Fruit fly (Drosophila melanogaster) whole organism, embryonic: ENCODE data around the gene CG17270.

ENCODE experiments used
- CG10462 ChIP-seq: fragments of 200-800 bp; sonication (Bioruptor generic); optimal IDR thresholded peaks from 2 replicates; lab custom pipeline; 2016; ENCODE audit warnings: missing biosample characterization, missing genetic modification characterization
- CG14965 ChIP-seq: fragments of 200-800 bp; sonication (Bioruptor generic); optimal IDR thresholded peaks from 2 replicates; lab custom pipeline; 2016; ENCODE audit warnings: missing biosample characterization, missing genetic modification characterization, borderline replicate concordance
- CG15696 ChIP-seq: fragments of 200-800 bp; sonication (Bioruptor generic); optimal IDR thresholded peaks from 2 replicates; lab custom pipeline; 2019; ENCODE audit warnings: missing biosample characterization, mild to moderate bottlenecking, missing genetic modification characterization, moderate library complexity
- CG16815 ChIP-seq: fragments of 200-800 bp; sonication (Bioruptor generic); optimal IDR thresholded peaks from 3 replicates; lab custom pipeline; 2017; ENCODE audit warnings: missing biosample characterization, mild to moderate bottlenecking, missing genetic modification characterization
- CG17361 ChIP-seq: fragments of 200-800 bp; sonication (Bioruptor generic); IDR thresholded peaks from 3 replicates; pipeline ENCODE4 v1.3.6; 2022; ENCODE audit warnings: missing biosample characterization, missing genetic modification characterization
- CG18011 ChIP-seq: fragments of 200-800 bp; sonication (Bioruptor generic); optimal IDR thresholded peaks from 2 replicates; lab custom pipeline; 2017; ENCODE audit warnings: missing biosample characterization, missing genetic modification characterization, mild to moderate bottlenecking, moderate library complexity, missing genotype
- CG1832 ChIP-seq: fragments of 200-800 bp; sonication (Bioruptor generic); optimal IDR thresholded peaks from 2 replicates; lab custom pipeline; 2017; ENCODE audit warnings: missing biosample characterization, mild to moderate bottlenecking, missing genetic modification characterization, inconsistent platforms
- CG2202 ChIP-seq: fragments of 200-800 bp; sonication (Bioruptor generic); optimal IDR thresholded peaks from 2 replicates; lab custom pipeline; 2018; ENCODE audit warnings: missing biosample characterization, mild to moderate bottlenecking, missing genetic modification characterization
- CG2678 ChIP-seq: fragments of 200-800 bp; sonication (Bioruptor generic); optimal IDR thresholded peaks from 3 replicates; lab custom pipeline; 2019; ENCODE audit warnings: missing biosample characterization, mild to moderate bottlenecking, missing genetic modification characterization, moderate library complexity
- CG30020 ChIP-seq: fragments of 200-800 bp; optimal IDR thresholded peaks from 2 replicates; lab custom pipeline; 2019; ENCODE audit warnings: missing biosample characterization, mild to moderate bottlenecking, missing genetic modification characterization, moderate library complexity
- CG3065 ChIP-seq: fragments of 200-800 bp; sonication (Bioruptor generic); optimal IDR thresholded peaks from 2 replicates; lab custom pipeline; 2016; ENCODE audit warnings: missing biosample characterization, missing genetic modification characterization
- CG3163 ChIP-seq: fragments of 200-800 bp; sonication (Bioruptor generic); optimal IDR thresholded peaks from 3 replicates; lab custom pipeline; 2016; ENCODE audit warnings: missing biosample characterization, missing genetic modification characterization
- CG32532 ChIP-seq: fragments of 200-800 bp; sonication (Bioruptor generic); IDR thresholded peaks from 2 replicates; pipeline ENCODE4 v1.3.6; 2022; ENCODE audit warnings: missing biosample characterization, missing genetic modification characterization
- CG33213 ChIP-seq: fragments of 200-800 bp; sonication (Bioruptor generic); optimal IDR thresholded peaks from 3 replicates; lab custom pipeline; 2016; ENCODE audit warnings: missing biosample characterization, missing genetic modification characterization
- CG34224 ChIP-seq: fragments of 200-800 bp; sonication (Bioruptor generic); IDR thresholded peaks from 3 replicates; pipeline ENCODE4 v1.3.6; 2022; ENCODE audit warnings: missing biosample characterization, missing genetic modification characterization; ENCODE audit not compliant: partially characterized antibody
- CG4282 ChIP-seq: fragments of 200-800 bp; sonication (Bioruptor generic); optimal IDR thresholded peaks from 2 replicates; lab custom pipeline; 2016; ENCODE audit warnings: missing biosample characterization, missing genetic modification characterization
- CG5953 ChIP-seq: fragments of 200-800 bp; sonication (Bioruptor generic); IDR thresholded peaks from 2 replicates; pipeline ENCODE4 v1.3.6; 2022; ENCODE audit warnings: missing biosample characterization, missing genetic modification characterization
- CG6654 ChIP-seq: fragments of 200-800 bp; sonication (Bioruptor generic); optimal IDR thresholded peaks from 2 replicates; lab custom pipeline; 2017; ENCODE audit warnings: missing biosample characterization, mild to moderate bottlenecking, missing genetic modification characterization
- CG7556 ChIP-seq: fragments of 200-800 bp; sonication (Bioruptor generic); optimal IDR thresholded peaks from 2 replicates; lab custom pipeline; 2017; ENCODE audit warnings: missing biosample characterization, mild to moderate bottlenecking, missing genetic modification characterization
- CG8359 ChIP-seq: fragments of 200-800 bp; sonication (Bioruptor generic); optimal IDR thresholded peaks from 2 replicates; lab custom pipeline; 2017; ENCODE audit warnings: missing biosample characterization, mild to moderate bottlenecking, missing genetic modification characterization, borderline replicate concordance
- CG9437 ChIP-seq: fragments of 200-800 bp; sonication (Bioruptor generic); optimal IDR thresholded peaks from 2 replicates; lab custom pipeline; 2018; ENCODE audit warnings: missing biosample characterization, mild to moderate bottlenecking, missing genetic modification characterization
- D ChIP-seq, 2 experiments: fragments of 200-800 bp in 1 of 2; fragments of >200 bp in 1 of 2; sonication (Bioruptor generic) in 1 of 2; optimal IDR thresholded peaks; 2 replicates in 1 of 2; 3 replicates in 1 of 2; lab custom pipeline; 2017; ENCODE audit warnings: mild to moderate bottlenecking in 1 of 2, missing biosample characterization in 1 of 2, missing genetic modification characterization in 1 of 2, missing genetic modification reagents in 1 of 2
- Dek ChIP-seq: fragments of 200-800 bp; sonication (Bioruptor generic); optimal IDR thresholded peaks from 3 replicates; lab custom pipeline; 2019; ENCODE audit warnings: missing biosample characterization, mild to moderate bottlenecking, missing genetic modification characterization, moderate library complexity
- Dip2 ChIP-seq: fragments of 200-800 bp; sonication (Bioruptor generic); IDR thresholded peaks from 2 replicates; pipeline ENCODE4 v1.3.6; 2022; ENCODE audit warnings: missing biosample characterization, missing genetic modification characterization
- Dref ChIP-seq: fragments of 200-800 bp; sonication (Bioruptor generic); IDR thresholded peaks from 2 replicates; pipeline ENCODE4 v1.3.6; 2022; ENCODE audit warnings: missing biosample characterization, missing genetic modification characterization
- ERR ChIP-seq: fragments of 200-800 bp; sonication (Bioruptor generic); optimal IDR thresholded peaks from 2 replicates; lab custom pipeline; 2016; ENCODE audit warnings: missing biosample characterization, missing genetic modification characterization
- Hey ChIP-seq: fragments of 200-800 bp; sonication (Bioruptor generic); optimal IDR thresholded peaks from 3 replicates; lab custom pipeline; 2018; ENCODE audit warnings: missing biosample characterization, mild to moderate bottlenecking, missing genetic modification characterization
- HmgZ ChIP-seq: fragments of 200-800 bp; sonication (Bioruptor generic); optimal IDR thresholded peaks from 2 replicates; lab custom pipeline; 2018; ENCODE audit warnings: missing biosample characterization, mild to moderate bottlenecking, missing genetic modification characterization
- Kr ChIP-seq: fragments of 200-800 bp; sonication (Bioruptor generic); optimal IDR thresholded peaks from 2 replicates; lab custom pipeline; 2017; ENCODE audit warnings: missing biosample characterization, mild to moderate bottlenecking, missing genetic modification characterization
- Lhr ChIP-seq: fragments of 200-800 bp; sonication (Bioruptor generic); optimal IDR thresholded peaks from 3 replicates; lab custom pipeline; 2017; ENCODE audit warnings: mild to moderate bottlenecking, missing biosample characterization, missing genetic modification reagents, missing genetic modification characterization
- Lim3 ChIP-seq: fragments of 200-800 bp; sonication (Bioruptor generic); IDR thresholded peaks from 2 replicates; pipeline ENCODE4 v1.3.6; 2022; ENCODE audit warnings: missing biosample characterization, missing genetic modification characterization
- Med ChIP-seq: fragments of 200-800 bp; sonication (Bioruptor generic); peaks from one replicate; lab custom pipeline; 2016; ENCODE audit warnings: missing biosample characterization, missing genetic modification characterization, mild to moderate bottlenecking, inconsistent platforms, moderate library complexity
- Oli ChIP-seq: fragments of 200-800 bp; sonication (Bioruptor generic); optimal IDR thresholded peaks from 2 replicates; lab custom pipeline; 2018; ENCODE audit warnings: missing biosample characterization, mild to moderate bottlenecking, missing genetic modification characterization, moderate library complexity
- Six4 ChIP-seq: fragments of 200-800 bp; sonication (Bioruptor generic); optimal IDR thresholded peaks from 2 replicates; lab custom pipeline; 2016; ENCODE audit warnings: missing biosample characterization, missing genetic modification characterization
- Sry-δ ChIP-seq: fragments of 200-800 bp; sonication (Bioruptor generic); optimal IDR thresholded peaks from 2 replicates; lab custom pipeline; 2016; ENCODE audit warnings: missing biosample characterization, missing genetic modification characterization
- TFAM ChIP-seq: fragments of 200-800 bp; sonication (Bioruptor generic); optimal IDR thresholded peaks from 2 replicates; lab custom pipeline; 2017; ENCODE audit warnings: missing biosample characterization, missing genetic modification characterization, inconsistent platforms
- al ChIP-seq: fragments of 200-800 bp; sonication (Bioruptor generic); IDR thresholded peaks from 2 replicates; pipeline ENCODE4 v1.3.6; 2022; ENCODE audit warnings: missing biosample characterization, missing genetic modification characterization
- bsh ChIP-seq, 2 experiments: fragments of 200-800 bp; sonication (Bioruptor generic); optimal IDR thresholded peaks; 2 replicates each; lab custom pipeline; 2017 to 2018; ENCODE audit warnings: mild to moderate bottlenecking in 2 of 2, missing biosample characterization in 2 of 2, missing genetic modification characterization in 2 of 2, moderate library complexity in 1 of 2
- chif ChIP-seq, 2 experiments: fragments of 200-800 bp; sonication (Bioruptor generic); optimal IDR thresholded peaks; 3 replicates each; lab custom pipeline; 2016; ENCODE audit warnings: missing biosample characterization in 2 of 2, missing genetic modification characterization in 2 of 2
- dpn ChIP-seq, 2 experiments: fragments of 200-800 bp; sonication (Bioruptor generic); optimal IDR thresholded peaks; 3 replicates each; lab custom pipeline; 2016; ENCODE audit warnings: missing biosample characterization in 2 of 2, missing genetic modification characterization in 2 of 2
- exex ChIP-seq: fragments of 200-800 bp; sonication (Bioruptor generic); optimal IDR thresholded peaks from 4 replicates; lab custom pipeline; 2018; ENCODE audit warnings: missing biosample characterization, mild to moderate bottlenecking, missing genetic modification characterization, moderate library complexity
- fu2 ChIP-seq: fragments of 200-800 bp; sonication (Bioruptor generic); optimal IDR thresholded peaks from 2 replicates; lab custom pipeline; 2016; ENCODE audit warnings: missing biosample characterization, missing genetic modification characterization
- hkb ChIP-seq, 2 experiments: fragments of 200-800 bp in 1 of 2; fragments of >200 bp in 1 of 2; sonication (Bioruptor generic) in 1 of 2; IDR thresholded peaks in 1 of 2; optimal IDR thresholded peaks in 1 of 2; 2 replicates each; pipeline versions ENCODE4 v1.3.6 to Lab custom; 2017 to 2022; ENCODE audit warnings: missing biosample characterization in 1 of 2, missing genetic modification characterization in 1 of 2
- lov ChIP-seq, 2 experiments: fragments of 200-800 bp in 1 of 2; fragments of >200 bp in 1 of 2; sonication (Bioruptor generic) in 1 of 2; IDR thresholded peaks in 1 of 2; optimal IDR thresholded peaks in 1 of 2; 2 replicates in 1 of 2; 3 replicates in 1 of 2; pipeline versions ENCODE4 v1.3.6 to Lab custom; 2017 to 2022; ENCODE audit warnings: missing biosample characterization in 1 of 2, missing genetic modification characterization in 1 of 2
- mam ChIP-seq: fragments of 200-800 bp; sonication (Bioruptor generic); optimal IDR thresholded peaks from 3 replicates; lab custom pipeline; 2016; ENCODE audit warnings: missing biosample characterization, missing genetic modification characterization
- pho ChIP-seq: fragments of 200-800 bp; sonication (Bioruptor generic); optimal IDR thresholded peaks from 2 replicates; lab custom pipeline; 2016; ENCODE audit warnings: missing biosample characterization, missing genetic modification characterization
- slp2 ChIP-seq: fragments of 200-800 bp; sonication (Bioruptor generic); optimal IDR thresholded peaks from 2 replicates; lab custom pipeline; 2016; ENCODE audit warnings: missing biosample characterization, missing genetic modification characterization
- tgo ChIP-seq: fragments of 200-800 bp; sonication (Bioruptor generic); IDR thresholded peaks from 3 replicates; pipeline ENCODE4 v1.3.6; 2022; ENCODE audit warnings: missing biosample characterization, missing genetic modification characterization
- tio ChIP-seq: fragments of 200-800 bp; sonication (Bioruptor generic); optimal IDR thresholded peaks from 2 replicates; lab custom pipeline; 2017; ENCODE audit warnings: missing biosample characterization, missing genetic modification characterization, inconsistent platforms
- wek ChIP-seq: fragments of 200-800 bp; sonication (Bioruptor generic); optimal IDR thresholded peaks from 3 replicates; lab custom pipeline; 2018; ENCODE audit warnings: missing biosample characterization, mild to moderate bottlenecking, missing genetic modification characterization, moderate library complexity

CG17270 gene

DNA sequence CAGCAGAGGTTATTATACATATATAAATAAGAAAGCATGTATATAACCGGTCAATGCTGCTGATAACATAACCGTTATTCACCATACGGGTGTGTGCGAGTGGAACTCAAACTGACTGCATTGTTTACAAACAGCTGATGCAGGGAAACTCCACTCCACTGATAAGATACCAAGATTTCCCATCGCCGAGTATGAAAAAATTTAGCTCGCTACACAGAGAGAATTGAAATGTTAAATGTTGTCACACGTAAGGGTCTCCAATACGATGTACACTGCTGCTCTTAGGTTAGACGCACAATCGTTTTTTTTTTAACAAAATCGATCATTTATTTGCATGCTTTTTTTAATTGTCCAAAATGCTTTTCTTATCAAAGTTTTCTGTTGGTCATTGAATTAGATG lies 14.9 kb upstream of the CG17270 start (continued):
- TF ChIP-seq HmgZ (tag; lab: Kevin White, UChicago) (no peak), CG16815 (GFP tag; lab: Kevin White, UChicago) (no peak), tgo (no peak), Lhr (GFP tag; lab: Kevin White, UChicago) (no peak), CG33213 (GFP tag; lab: Kevin White, UChicago) (no peak), CG8359 (no peak), Lim3 (GFP tag; lab: Robert Waterston, UW) (no peak), TFAM (GFP tag; lab: Kevin White, UChicago) (no peak), CG34224 (GFP tag; lab: Robert Waterston, UW) (no peak), Dip2 (GFP tag; lab: Robert Waterston, UW) (no peak), wek (no peak), tio (peak; percentile 7), CG5953 (GFP tag; lab: Robert Waterston, UW) (no peak), CG18011 (no peak), CG32532 (GFP tag; lab: Robert Waterston, UW) (no peak), chif (GFP tag; optimal IDR thresholded peaks at IDR 0.05; lab: Kevin White, UChicago) (peak in 1 of 2 experiments; percentile 29), CG14965 (GFP tag; lab: Kevin White, UChicago) (no peak), Sry-δ (GFP tag; lab: Kevin White, UChicago) (no peak), CG1832 (GFP tag; lab: Kevin White, UChicago) (no peak), ERR (no peak), CG3065 (no peak), mam (GFP tag; lab: Kevin White, UChicago) (no peak), bsh (GFP tag; optimal IDR thresholded peaks at IDR 0.05; lab: Kevin White, UChicago) (peak in 1 of 2 experiments; percentile 55), dpn (GFP tag; optimal IDR thresholded peaks at IDR 0.05; lab: Kevin White, UChicago) (no peak), exex (tag; lab: Kevin White, UChicago) (no peak), CG17361 (no peak), lov (optimal IDR thresholded peaks at IDR 0.05; lab: Kevin White, UChicago) (no peak), lov (GFP tag; IDR thresholded peaks at IDR 0.05; lab: Robert Waterston, UW) (no peak), Kr (GFP tag; lab: Kevin White, UChicago) (no peak), Med (GFP tag; lab: Kevin White, UChicago) (peak; percentile 41), hkb (optimal IDR thresholded peaks at IDR 0.05; lab: Kevin White, UChicago) (no peak), hkb (GFP tag; IDR thresholded peaks at IDR 0.05; lab: Robert Waterston, UW) (no peak), Six4 (GFP tag; lab: Kevin White, UChicago) (peak; percentile 20), CG15696 (no peak), CG30020 (tag; lab: Kevin White, UChicago) (no peak), fu2 (GFP tag; lab: Kevin White, UChicago) (no peak), CG2202 (tag; lab: Kevin White, UChicago) (no peak), CG4282 (GFP tag; lab: Kevin White, UChicago) (no peak), slp2 (peak; percentile 36), CG2678 (peak; percentile 2), CG7556 (no peak), Hey (no peak), al (no peak), Oli (tag; lab: Kevin White, UChicago) (peak; percentile 30), CG3163 (GFP tag; lab: Kevin White, UChicago) (no peak), CG6654 (GFP tag; lab: Kevin White, UChicago) (no peak), Dref (no peak), pho (no peak), CG10462 (GFP tag; lab: Kevin White, UChicago) (no peak), Dek (tag; lab: Kevin White, UChicago) (no peak), CG9437 (no peak), D (optimal IDR thresholded peaks at IDR 0.05; lab: Kevin White, UChicago) (no peak), D (GFP tag; optimal IDR thresholded peaks at IDR 0.05; lab: Kevin White, UChicago) (no peak)
